Fruit fly (Drosophila melanogaster): ENCODE data around the gene CG18417.

CG18417 gene

DNA sequence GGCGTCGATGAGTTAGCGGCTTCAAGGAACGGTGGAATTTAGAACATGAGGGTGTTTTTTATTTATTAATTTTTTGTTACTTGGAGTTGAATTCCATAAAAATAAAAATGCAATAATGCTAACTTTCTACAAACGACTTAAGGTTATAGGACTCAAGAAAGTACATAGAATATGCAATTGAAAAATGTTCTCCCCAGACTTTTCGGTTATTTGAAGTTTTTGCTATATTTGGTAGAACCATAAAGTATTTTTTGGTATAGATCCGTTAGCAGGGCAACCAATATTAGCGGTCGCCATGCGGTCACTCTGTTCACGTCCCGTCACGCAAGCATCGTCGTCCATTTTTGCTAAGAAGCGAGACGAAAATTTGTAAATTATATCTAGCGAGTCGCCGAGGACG lies 30.3 kb upstream of the CG18417 start, which contains the start of gene akirin (continued):
- TF ChIP-seq Doc2 (GFP tag; IDR thresholded peaks at IDR 0.05) (no peak), wek (GFP tag; optimal IDR thresholded peaks at IDR 0.05) (no peak), D (optimal IDR thresholded peaks at IDR 0.05) (no peak), D (GFP tag; optimal IDR thresholded peaks at IDR 0.05) (no peak), sisA (GFP tag; IDR thresholded peaks at IDR 0.05) (no peak), CG11695 (GFP tag; IDR thresholded peaks at IDR 0.05) (no peak), CG3995 (GFP tag; optimal IDR thresholded peaks at IDR 0.05) (peak; percentile 9), CG8089 (GFP tag; optimal IDR thresholded peaks at IDR 0.05) (no peak), Med (GFP tag) (peak; percentile 42), BEAF-32 (GFP tag; optimal IDR thresholded peaks at IDR 0.05) (peak; percentile 24), CG4424 (GFP tag; optimal IDR thresholded peaks at IDR 0.05) (no peak), disco-r (GFP tag; optimal IDR thresholded peaks at IDR 0.05) (no peak), CG5180 (GFP tag; optimal IDR thresholded peaks at IDR 0.05) (no peak), p53 (GFP tag; optimal IDR thresholded peaks at IDR 0.05) (no peak), Bdp1 (GFP tag; optimal IDR thresholded peaks at IDR 0.05) (no peak), E2f2 (GFP tag; IDR thresholded peaks at IDR 0.05) (no peak), HmgD (GFP tag; optimal IDR thresholded peaks at IDR 0.05) (no peak), otp (GFP tag; IDR thresholded peaks at IDR 0.05) (no peak), gfzf (GFP tag; optimal IDR thresholded peaks at IDR 0.05) (peak; percentile 70), CG11398 (GFP tag; optimal IDR thresholded peaks at IDR 0.05) (no peak), phol (tag; optimal IDR thresholded peaks at IDR 0.05) (peak; percentile 30), CG3163 (GFP tag; optimal IDR thresholded peaks at IDR 0.05) (no peak), sens (GFP tag) (peak; percentile 12), Myb (GFP tag; optimal IDR thresholded peaks at IDR 0.05) (peak; percentile 28), scrt (GFP tag; optimal IDR thresholded peaks at IDR 0.05) (no peak), Dad (GFP tag; optimal IDR thresholded peaks at IDR 0.05) (no peak), CG17385 (GFP tag; optimal IDR thresholded peaks at IDR 0.05) (no peak)

DNA sequence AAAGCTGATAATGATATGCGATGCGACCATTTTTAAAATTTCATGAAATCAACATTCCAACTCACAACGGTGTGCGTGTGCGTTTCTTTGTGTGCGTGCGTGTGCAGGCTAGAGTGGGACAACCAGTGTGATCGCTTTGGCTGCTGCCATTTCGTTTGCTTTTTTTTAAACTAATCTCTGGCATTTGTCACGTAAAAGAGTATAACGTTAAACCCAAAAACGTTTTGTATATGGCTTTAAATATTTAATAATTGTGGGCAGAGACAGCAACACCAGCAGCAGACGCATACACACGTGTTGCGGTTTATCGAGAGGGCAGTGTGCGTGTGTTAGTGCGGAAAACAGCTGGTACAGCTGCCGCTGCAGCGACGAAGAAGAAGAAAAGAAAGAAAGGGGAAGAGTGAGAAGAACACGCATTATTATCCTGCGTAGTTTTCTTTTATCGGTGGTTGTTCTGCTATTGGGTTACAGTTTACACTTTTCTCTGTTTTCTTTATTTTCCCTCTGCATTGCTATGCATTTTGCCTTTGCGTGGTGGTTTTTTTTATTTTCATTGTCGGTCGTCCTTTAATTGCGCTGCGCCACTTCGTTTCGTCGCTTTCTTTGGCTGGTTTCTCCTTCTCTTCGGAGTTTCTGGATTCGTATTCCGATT lies 29.5 kb upstream of the CG18417 start:
- TF ChIP-seq vvl (GFP tag; IDR thresholded peaks at IDR 0.05) (0 out of 2 replicates have a peak, but pooled peaks have one; percentile 37), Atf3 (GFP tag; optimal IDR thresholded peaks at IDR 0.05) (no peak), CG18011 (GFP tag; optimal IDR thresholded peaks at IDR 0.05) (no peak), Scr (GFP tag; IDR thresholded peaks at IDR 0.05; ENCODE audit: partially characterized antibody) (no peak), sr (GFP tag; IDR thresholded peaks at IDR 0.05) (no peak), tap (tag; optimal IDR thresholded peaks at IDR 0.05) (no peak), CG33213 (GFP tag; optimal IDR thresholded peaks at IDR 0.05) (no peak), CG12659 (GFP tag; optimal IDR thresholded peaks at IDR 0.05) (peak; percentile 37), CG11398 (GFP tag; optimal IDR thresholded peaks at IDR 0.05) (no peak), Asciz (GFP tag; optimal IDR thresholded peaks at IDR 0.05) (no peak), kni (GFP tag; optimal IDR thresholded peaks at IDR 0.05) (peak; percentile 44), insv (GFP tag; optimal IDR thresholded peaks at IDR 0.05) (peak in 1 of 2 experiments; percentile 11), CG18262 (tag; optimal IDR thresholded peaks at IDR 0.05) (no peak), HLH4C (GFP tag; IDR thresholded peaks at IDR 0.05; ENCODE audit: partially characterized antibody) (no peak), CG10979 (tag; optimal IDR thresholded peaks at IDR 0.05) (peak; percentile 10), CG30020 (tag; optimal IDR thresholded peaks at IDR 0.05) (no peak), nerfin-1 (tag; optimal IDR thresholded peaks at IDR 0.05) (peak; percentile 93), gcm (GFP tag; optimal IDR thresholded peaks at IDR 0.05) (peak; percentile 15), ac (GFP tag; optimal IDR thresholded peaks at IDR 0.05) (peak; percentile 68), CG7271 (tag; optimal IDR thresholded peaks at IDR 0.05) (no peak), B-H2 (GFP tag; optimal IDR thresholded peaks at IDR 0.05) (no peak), CG18619 (GFP tag; optimal IDR thresholded peaks at IDR 0.05) (no peak), CG15696 (tag; optimal IDR thresholded peaks at IDR 0.05) (peak; percentile 24), CG17328 (GFP tag; IDR thresholded peaks at IDR 0.05) (no peak), CG14710 (tag; optimal IDR thresholded peaks at IDR 0.05) (no peak)

Measured in whole organism, embryonic.